Worm (Caenorhabditis elegans): Measurements from ENCODE around the gene srh-258.

srh-258 gene

ce11 chrV:15451421-15451820 lies 46.5 kb downstream of the srh-258 start, which contains the start of gene srw-33:
TSS of gene srw-33 (minus strand) at chrV:15451521.
- TF ChIP-seq tlp-1 (tag; optimal IDR thresholded peaks at IDR 0.05): no peak
- no peak for TF ChIP-seq aha-1 (tag; optimal IDR thresholded peaks at IDR 0.05)
- TF ChIP-seq nhr-20 (tag; optimal IDR thresholded peaks at IDR 0.05): no peak
- no peak for TF ChIP-seq ztf-11 (tag; optimal IDR thresholded peaks at IDR 0.05)
- no peak for TF ChIP-seq lin-13 (GFP tag; optimal IDR thresholded peaks at IDR 0.05)
- no peak for TF ChIP-seq nhr-12 (tag; optimal IDR thresholded peaks at IDR 0.05)
- TF ChIP-seq C34B4.2 (tag; optimal IDR thresholded peaks at IDR 0.05): no peak
- TF ChIP-seq ama-1 (optimal IDR thresholded peaks at IDR 0.05): no peak
- no peak for TF ChIP-seq fkh-4 (tag; optimal IDR thresholded peaks at IDR 0.05; ENCODE audit: borderline replicate concordance)
- no peak for TF ChIP-seq dsc-1 (tag; optimal IDR thresholded peaks at IDR 0.05)
- TF ChIP-seq elt-2 (tag; optimal IDR thresholded peaks at IDR 0.05): no peak
- TF ChIP-seq egl-13 (tag; optimal IDR thresholded peaks at IDR 0.05): no peak
- no peak for TF ChIP-seq nhr-76 (tag; optimal IDR thresholded peaks at IDR 0.05)
- TF ChIP-seq pax-3 (tag; optimal IDR thresholded peaks at IDR 0.05): no peak
- TF ChIP-seq lin-14 (GFP tag; optimal IDR thresholded peaks at IDR 0.05): no peak
- no peak for TF ChIP-seq lin-39 (tag; optimal IDR thresholded peaks at IDR 0.05)
- no peak for TF ChIP-seq xbp-1 (tag; optimal IDR thresholded peaks at IDR 0.05)
- no peak for TF ChIP-seq efl-3 (GFP tag; optimal IDR thresholded peaks at IDR 0.05)
- TF ChIP-seq nhr-90 (tag; optimal IDR thresholded peaks at IDR 0.05; ENCODE audit: poor library complexity): no peak

ce11 chrV:15454322-15454721 lies 49.4 kb downstream of the srh-258 start:
- TF ChIP-seq nhr-85 (tag) (peak; percentile 22), lir-3 (tag; optimal IDR thresholded peaks at IDR 0.05; ENCODE audit: poor library complexity) (no peak)
